Worm (Caenorhabditis elegans): Measurements from ENCODE around the gene nrf-6.

DNA sequence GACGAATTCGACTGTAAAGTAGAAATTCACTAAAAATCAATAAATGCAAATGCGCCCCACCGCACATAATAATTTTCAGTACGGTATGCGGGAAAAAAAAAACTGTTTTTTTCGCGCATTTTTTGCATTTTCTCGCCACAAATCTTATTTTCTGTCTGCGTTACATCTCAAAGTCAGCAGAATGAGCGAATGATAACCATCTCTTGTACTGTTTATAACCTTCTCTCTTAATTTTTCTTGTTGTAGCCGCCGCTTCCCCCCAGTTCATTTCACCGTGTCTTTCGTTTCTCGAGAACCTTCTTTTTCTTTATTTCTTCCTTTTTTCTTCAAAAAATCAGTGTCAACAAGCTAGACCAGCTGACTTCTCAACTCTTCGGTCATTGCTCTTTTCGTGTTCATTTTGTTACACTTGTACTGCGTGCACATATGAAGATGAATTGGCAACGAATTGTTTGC lies 17.0 kb downstream of the nrf-6 start:
- TF ChIP-seq pha-4 (tag; optimal IDR thresholded peaks at IDR 0.05): no peak
- peak; percentile 58 for TF ChIP-seq lsy-2 (tag; optimal IDR thresholded peaks at IDR 0.05)
- no peak for TF ChIP-seq unc-39 (tag; optimal IDR thresholded peaks at IDR 0.05)
- no peak for TF ChIP-seq bed-3 (GFP tag; optimal IDR thresholded peaks at IDR 0.05)
- TF ChIP-seq nhr-76 (tag; optimal IDR thresholded peaks at IDR 0.05): no peak
- no peak for TF ChIP-seq lin-13 (tag; optimal IDR thresholded peaks at IDR 0.05)
- TF ChIP-seq snpc-4 (tag; optimal IDR thresholded peaks at IDR 0.05): no peak
- TF ChIP-seq elt-3 (tag; optimal IDR thresholded peaks at IDR 0.05): no peak
- no peak for TF ChIP-seq lin-32 (GFP tag; optimal IDR thresholded peaks at IDR 0.05)
- TF ChIP-seq ces-1 (GFP tag; optimal IDR thresholded peaks at IDR 0.05): peak; percentile 2
- TF ChIP-seq ztf-11 (tag; optimal IDR thresholded peaks at IDR 0.05): no peak
- no peak for TF ChIP-seq flh-1 (GFP tag; optimal IDR thresholded peaks at IDR 0.05)
- TF ChIP-seq tbx-8 (GFP tag; optimal IDR thresholded peaks at IDR 0.05): no peak
- TF ChIP-seq ceh-83 (GFP tag; optimal IDR thresholded peaks at IDR 0.05): no peak

Measured in whole organism, mixed stage, embryonic.